Worm (Caenorhabditis elegans) whole organism, young adult: ENCODE data around the gene mboa-4.

Experiments
- K11D2.4 ChIP-seq: fragments of 200-800 bp; sonication (Bioruptor generic); IDR thresholded peaks from 2 replicates; pipeline ENCODE4 v1.3.6; 2022; ENCODE audit warnings: missing genetic modification reagents, missing genetic modification characterization, missing compliant biosample characterization
- ama-1 ChIP-seq, 3 experiments: fragments of 150-350 bp in 1 of 3; sonication (generic microtip) in 2 of 3; optimal IDR thresholded peaks; 2 replicates each; lab custom pipeline; 2014 to 2018; ENCODE audit warnings: missing biosample characterization in 2 of 3, missing genetic modification characterization in 2 of 3, missing genetic modification reagents in 2 of 3
- atf-7 ChIP-seq: sonication (generic microtip); optimal IDR thresholded peaks from 2 replicates; lab custom pipeline; 2017; ENCODE audit warnings: mild to moderate bottlenecking, missing genetic modification characterization, missing compliant biosample characterization
- chd-7 ChIP-seq: sonication (generic microtip); optimal IDR thresholded peaks from 2 replicates; lab custom pipeline; 2016; ENCODE audit warnings: mild to moderate bottlenecking, missing genetic modification characterization, moderate library complexity, missing compliant biosample characterization
- dpl-1 ChIP-seq: fragments of 150-350 bp; optimal IDR thresholded peaks from 2 replicates; lab custom pipeline; 2014; ENCODE audit warnings: missing biosample characterization, missing genetic modification reagents, missing genetic modification characterization
- him-1 ChIP-seq: sonication (generic microtip); optimal IDR thresholded peaks from 2 replicates; lab custom pipeline; 2016; ENCODE audit warnings: missing genotype, missing genetic modification reagents, missing genetic modification characterization, missing compliant biosample characterization
- hrde-1 ChIP-seq: sonication (generic microtip); optimal IDR thresholded peaks from 2 replicates; lab custom pipeline; 2016; ENCODE audit warnings: missing genetic modification characterization, mild to moderate bottlenecking, missing compliant biosample characterization, moderate library complexity, missing genotype, missing genetic modification reagents, borderline replicate concordance
- mel-28 ChIP-seq: sonication (generic microtip); optimal IDR thresholded peaks from 2 replicates; lab custom pipeline; 2016; ENCODE audit warnings: borderline replicate concordance, mild to moderate bottlenecking, missing genetic modification characterization, missing compliant biosample characterization
- rpc-1 ChIP-seq, 2 experiments: fragments of 150-350 bp in 1 of 2; sonication (generic microtip) in 1 of 2; optimal IDR thresholded peaks; 2 replicates each; lab custom pipeline; 2014 to 2018; ENCODE audit warnings: missing biosample characterization in 1 of 2, missing genetic modification characterization in 1 of 2, missing genetic modification reagents in 1 of 2, missing genotype in 1 of 2
- tbx-9 ChIP-seq: sonication (generic microtip); optimal IDR thresholded peaks from 2 replicates; lab custom pipeline; 2016; ENCODE audit warnings: borderline replicate concordance, missing genetic modification characterization, inconsistent platforms, missing compliant biosample characterization
- tlf-1 ChIP-seq: fragments of 200-800 bp; sonication (Bioruptor generic); optimal IDR thresholded peaks from 2 replicates; lab custom pipeline; 2018; ENCODE audit warnings: mild to moderate bottlenecking, missing genetic modification characterization, missing compliant biosample characterization
- unc-62 ChIP-seq: fragments of 150-350 bp; optimal IDR thresholded peaks from 2 replicates; lab custom pipeline; 2014; ENCODE audit warnings: missing biosample characterization, missing genetic modification reagents, missing genetic modification characterization
- ztf-25 ChIP-seq: fragments of 200-800 bp; sonication (Bioruptor generic); IDR thresholded peaks from 2 replicates; pipeline ENCODE4 v1.3.6; 2022; ENCODE audit warnings: missing genetic modification reagents, missing genetic modification characterization, missing compliant biosample characterization

DNA sequence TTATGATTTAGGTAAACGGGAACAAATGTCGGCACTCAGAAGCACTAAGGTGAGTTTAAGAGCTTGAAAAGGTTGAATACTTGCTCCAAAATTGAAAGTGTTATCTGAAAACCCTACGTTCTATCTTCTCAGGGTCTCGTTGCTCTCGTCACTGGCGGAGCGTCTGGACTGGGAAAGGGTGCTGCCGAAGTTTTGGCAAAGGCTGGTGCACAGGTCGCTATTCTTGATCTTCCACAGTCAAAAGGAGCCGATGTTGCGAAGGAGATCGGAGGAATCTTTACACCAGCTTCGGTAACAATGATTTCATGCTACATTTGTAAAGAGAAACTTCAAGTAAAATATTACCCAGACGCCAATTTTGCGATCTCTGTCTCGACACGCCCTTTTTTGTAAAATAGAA, 28.5 kb downstream of the mboa-4 start, which contains the start of gene ard-1:
- TF ChIP-seq rpc-1 (optimal IDR thresholded peaks at IDR 0.05; lab: Kevin White, UChicago) (no peak), rpc-1 (tag; optimal IDR thresholded peaks at IDR 0.05; lab: Kevin White, UChicago) (no peak), dpl-1 (GFP tag; lab: Kevin White, UChicago) (no peak), ama-1 (optimal IDR thresholded peaks at IDR 0.05; lab: Kevin White, UChicago) (no peak), ama-1 (GFP tag; optimal IDR thresholded peaks at IDR 0.05; lab: Kevin White, UChicago) (no peak), atf-7 (no peak), hrde-1 (no peak), mel-28 (tag; lab: Kevin White, UChicago) (no peak), tlf-1 (GFP tag; lab: Kevin White, UChicago) (no peak), unc-62 (no peak), ztf-25 (no peak), chd-7 (tag; lab: Kevin White, UChicago) (no peak), tbx-9 (no peak), him-1 (no peak), K11D2.4 (GFP tag; lab: Robert Waterston, UW) (no peak)
